Fruit fly (Drosophila melanogaster) whole organism, embryonic: ENCODE data around the gene JIL-1.

Experiments
- Abd-B ChIP-seq: fragments of 200-800 bp; sonication (Bioruptor generic); optimal IDR thresholded peaks from 2 replicates; lab custom pipeline; 2018; ENCODE audit warnings: missing biosample characterization, mild to moderate bottlenecking, missing genetic modification characterization, moderate library complexity
- Ada2b ChIP-seq: fragments of 200-800 bp; sonication (Bioruptor generic); IDR thresholded peaks from 2 replicates; pipeline ENCODE4 v1.3.6; 2022; ENCODE audit warnings: missing biosample characterization, missing genetic modification characterization
- C15 ChIP-seq: fragments of 200-800 bp; sonication (Bioruptor generic); IDR thresholded peaks from 3 replicates; pipeline ENCODE4 v1.3.6; 2022; ENCODE audit warnings: missing biosample characterization, missing genetic modification characterization
- CG11504 ChIP-seq: fragments of 200-800 bp; sonication (Bioruptor generic); optimal IDR thresholded peaks from 3 replicates; lab custom pipeline; 2019; ENCODE audit warnings: missing biosample characterization, mild to moderate bottlenecking, missing genetic modification characterization, moderate library complexity
- CG11695 ChIP-seq: fragments of 200-800 bp; sonication (Bioruptor generic); IDR thresholded peaks from 3 replicates; pipeline ENCODE4 v1.3.6; 2022; ENCODE audit warnings: missing biosample characterization, missing genetic modification characterization
- CG12236 ChIP-seq: fragments of 200-800 bp; sonication (Bioruptor generic); optimal IDR thresholded peaks from 2 replicates; lab custom pipeline; 2016; ENCODE audit warnings: missing biosample characterization, missing genetic modification characterization
- CG13123 ChIP-seq: fragments of 200-800 bp; sonication (Bioruptor generic); optimal IDR thresholded peaks from 2 replicates; lab custom pipeline; 2016; ENCODE audit warnings: missing biosample characterization, missing genetic modification characterization
- CG15269 ChIP-seq: fragments of 200-800 bp; sonication (Bioruptor generic); optimal IDR thresholded peaks from 2 replicates; lab custom pipeline; 2018; ENCODE audit warnings: missing biosample characterization, mild to moderate bottlenecking, missing genetic modification characterization, moderate library complexity
- CG1603 ChIP-seq: fragments of 200-800 bp; sonication (Bioruptor generic); optimal IDR thresholded peaks from 2 replicates; lab custom pipeline; 2019; ENCODE audit warnings: missing biosample characterization, mild to moderate bottlenecking, missing genetic modification characterization, moderate library complexity
- CG17186 ChIP-seq: fragments of 200-800 bp; sonication (Bioruptor generic); optimal IDR thresholded peaks from 3 replicates; lab custom pipeline; 2017; ENCODE audit warnings: missing biosample characterization, missing genetic modification reagents, missing genetic modification characterization
- CG17802 ChIP-seq: fragments of 200-800 bp; sonication (Bioruptor generic); optimal IDR thresholded peaks from 2 replicates; lab custom pipeline; 2018; ENCODE audit warnings: missing biosample characterization, mild to moderate bottlenecking, missing genetic modification characterization, moderate library complexity
- CG18262 ChIP-seq: fragments of 200-800 bp; optimal IDR thresholded peaks from 3 replicates; lab custom pipeline; 2019; ENCODE audit warnings: missing biosample characterization, mild to moderate bottlenecking, missing genetic modification characterization, moderate library complexity
- CG18764 ChIP-seq: fragments of 200-800 bp; sonication (Bioruptor generic); optimal IDR thresholded peaks from 3 replicates; lab custom pipeline; 2016; ENCODE audit warnings: missing biosample characterization, missing genetic modification characterization
- CG2116 ChIP-seq: fragments of 200-800 bp; sonication (Bioruptor generic); optimal IDR thresholded peaks from 3 replicates; lab custom pipeline; 2018; ENCODE audit warnings: missing biosample characterization, mild to moderate bottlenecking, missing genetic modification characterization
- CG31224 ChIP-seq: fragments of 200-800 bp; sonication (Bioruptor generic); IDR thresholded peaks from 2 replicates; pipeline ENCODE4 v1.3.6; 2022; ENCODE audit warnings: missing biosample characterization, missing genetic modification characterization
- CG32767 ChIP-seq: fragments of 200-800 bp; sonication (Bioruptor generic); IDR thresholded peaks from 2 replicates; pipeline ENCODE4 v1.3.6; 2022; ENCODE audit warnings: missing biosample characterization, missing genetic modification characterization
- CG4424 ChIP-seq: fragments of 200-800 bp; sonication (Bioruptor generic); optimal IDR thresholded peaks from 3 replicates; lab custom pipeline; 2016; ENCODE audit warnings: missing biosample characterization, missing genetic modification characterization
- CG5180 ChIP-seq: fragments of 200-800 bp; sonication (Bioruptor generic); optimal IDR thresholded peaks from 3 replicates; lab custom pipeline; 2017; ENCODE audit warnings: missing biosample characterization, missing genetic modification characterization, mild to moderate bottlenecking, moderate library complexity, missing genetic modification reagents
- CG6254 ChIP-seq: fragments of 200-800 bp; sonication (Bioruptor generic); optimal IDR thresholded peaks from 3 replicates; lab custom pipeline; 2017; ENCODE audit warnings: mild to moderate bottlenecking, missing biosample characterization, missing genetic modification reagents, missing genetic modification characterization
- CG6683 ChIP-seq: fragments of 200-800 bp; sonication (Bioruptor generic); optimal IDR thresholded peaks from 2 replicates; lab custom pipeline; 2017; ENCODE audit warnings: missing biosample characterization, mild to moderate bottlenecking, missing genetic modification characterization, missing genetic modification reagents
- CG7556 ChIP-seq: fragments of 200-800 bp; sonication (Bioruptor generic); optimal IDR thresholded peaks from 2 replicates; lab custom pipeline; 2017; ENCODE audit warnings: missing biosample characterization, mild to moderate bottlenecking, missing genetic modification characterization
- CG7786 ChIP-seq: fragments of 200-800 bp; sonication (Bioruptor generic); optimal IDR thresholded peaks from 2 replicates; lab custom pipeline; 2016; ENCODE audit warnings: missing biosample characterization, missing genetic modification characterization
- CG8924 ChIP-seq: fragments of 200-800 bp; optimal IDR thresholded peaks from 3 replicates; lab custom pipeline; 2019; ENCODE audit warnings: missing biosample characterization, mild to moderate bottlenecking, missing genetic modification characterization, moderate library complexity
- D ChIP-seq, 2 experiments: fragments of 200-800 bp in 1 of 2; fragments of >200 bp in 1 of 2; sonication (Bioruptor generic) in 1 of 2; optimal IDR thresholded peaks; 2 replicates in 1 of 2; 3 replicates in 1 of 2; lab custom pipeline; 2017; ENCODE audit warnings: mild to moderate bottlenecking in 1 of 2, missing biosample characterization in 1 of 2, missing genetic modification characterization in 1 of 2, missing genetic modification reagents in 1 of 2
- HHEX ChIP-seq: fragments of 200-800 bp; sonication (Bioruptor generic); optimal IDR thresholded peaks from 3 replicates; lab custom pipeline; 2017; ENCODE audit warnings: missing biosample characterization, mild to moderate bottlenecking, missing genetic modification characterization, missing genetic modification reagents
- NC2α ChIP-seq: fragments of 200-800 bp; sonication (Bioruptor generic); optimal IDR thresholded peaks from 2 replicates; lab custom pipeline; 2016; ENCODE audit warnings: missing biosample characterization, missing genetic modification characterization
- Rfx ChIP-seq: fragments of 200-800 bp; sonication (Bioruptor generic); IDR thresholded peaks from 2 replicates; pipeline ENCODE4 v1.3.6; 2022; ENCODE audit warnings: missing biosample characterization, missing genetic modification characterization
- Scr ChIP-seq: fragments of 200-800 bp; sonication (Bioruptor generic); IDR thresholded peaks from 2 replicates; pipeline ENCODE4 v1.3.6; 2022; ENCODE audit warnings: missing biosample characterization, missing genetic modification characterization; ENCODE audit not compliant: partially characterized antibody
- Sox100B ChIP-seq: fragments of 200-800 bp; sonication (Bioruptor generic); optimal IDR thresholded peaks from 3 replicates; lab custom pipeline; 2018; ENCODE audit warnings: missing biosample characterization, mild to moderate bottlenecking, missing genetic modification characterization
- Sox102F ChIP-seq: fragments of 200-800 bp; sonication (Bioruptor generic); optimal IDR thresholded peaks from 2 replicates; lab custom pipeline; 2018; ENCODE audit warnings: missing biosample characterization, mild to moderate bottlenecking, missing genetic modification characterization, moderate library complexity
- YL-1 ChIP-seq: fragments of 200-800 bp; sonication (Bioruptor generic); optimal IDR thresholded peaks from 3 replicates; lab custom pipeline; 2017; ENCODE audit warnings: missing biosample characterization, mild to moderate bottlenecking, missing genetic modification characterization
- aop ChIP-seq: fragments of 200-800 bp; sonication (Bioruptor generic); IDR thresholded peaks from 2 replicates; pipeline ENCODE4 v1.3.6; 2022; ENCODE audit warnings: missing biosample characterization, missing genetic modification characterization
- ci ChIP-seq: fragments of 200-800 bp; sonication (Bioruptor generic); IDR thresholded peaks from 3 replicates; pipeline ENCODE4 v1.3.6; 2022; ENCODE audit warnings: missing biosample characterization, missing genetic modification characterization
- crp ChIP-seq, 2 experiments: fragments of 200-800 bp; sonication (Bioruptor generic); optimal IDR thresholded peaks; 2 replicates in 1 of 2; 3 replicates in 1 of 2; lab custom pipeline; 2017; ENCODE audit warnings: missing biosample characterization in 2 of 2, missing genetic modification characterization in 2 of 2, mild to moderate bottlenecking in 1 of 2, moderate library complexity in 1 of 2
- en ChIP-seq: fragments of 200-800 bp; sonication (Bioruptor generic); optimal IDR thresholded peaks from 2 replicates; lab custom pipeline; 2016; ENCODE audit warnings: missing biosample characterization, missing genetic modification characterization
- fd96Cb ChIP-seq: fragments of 200-800 bp; sonication (Bioruptor generic); optimal IDR thresholded peaks from 2 replicates; lab custom pipeline; 2018; ENCODE audit warnings: missing biosample characterization, mild to moderate bottlenecking, missing genetic modification characterization, moderate library complexity
- grau ChIP-seq: fragments of 200-800 bp; optimal IDR thresholded peaks from 3 replicates; lab custom pipeline; 2019; ENCODE audit warnings: missing biosample characterization, mild to moderate bottlenecking, missing genetic modification characterization, moderate library complexity
- jing ChIP-seq: fragments of 200-800 bp; sonication (Bioruptor generic); optimal IDR thresholded peaks from 2 replicates; lab custom pipeline; 2018; ENCODE audit warnings: missing biosample characterization, mild to moderate bottlenecking, missing genetic modification characterization
- nerfin-2 ChIP-seq: fragments of 200-800 bp; sonication (Bioruptor generic); IDR thresholded peaks from 2 replicates; pipeline ENCODE4 v1.3.6; 2022; ENCODE audit warnings: missing biosample characterization, missing genetic modification characterization; ENCODE audit not compliant: partially characterized antibody
- peb ChIP-seq: fragments of 200-800 bp; sonication (Bioruptor generic); IDR thresholded peaks from 2 replicates; pipeline ENCODE4 v1.3.6; 2022; ENCODE audit warnings: missing biosample characterization, missing genetic modification characterization
- sisA ChIP-seq: fragments of 200-800 bp; sonication (Bioruptor generic); IDR thresholded peaks from 2 replicates; pipeline ENCODE4 v1.3.6; 2022; ENCODE audit warnings: missing biosample characterization, missing genetic modification characterization
- sqz ChIP-seq: fragments of 200-800 bp; sonication (Bioruptor generic); optimal IDR thresholded peaks from 3 replicates; lab custom pipeline; 2018; ENCODE audit warnings: missing biosample characterization, mild to moderate bottlenecking, missing genetic modification characterization
- sug ChIP-seq: fragments of 200-800 bp; optimal IDR thresholded peaks from 2 replicates; lab custom pipeline; 2019; ENCODE audit warnings: missing biosample characterization, mild to moderate bottlenecking, missing genetic modification characterization, moderate library complexity
- toy ChIP-seq: fragments of 200-800 bp; sonication (Bioruptor generic); IDR thresholded peaks from 2 replicates; pipeline ENCODE4 v1.3.6; 2022; ENCODE audit warnings: missing biosample characterization, missing genetic modification characterization
- trem ChIP-seq: fragments of 200-800 bp; optimal IDR thresholded peaks from 3 replicates; lab custom pipeline; 2019; ENCODE audit warnings: missing biosample characterization, mild to moderate bottlenecking, missing genetic modification characterization, moderate library complexity
- ttk ChIP-seq: fragments of 200-800 bp; sonication (Bioruptor generic); IDR thresholded peaks from 2 replicates; pipeline ENCODE4 v2.1.2; 2022; ENCODE audit warnings: missing biosample characterization, missing genetic modification characterization
- twi ChIP-seq: fragments of 200-800 bp; optimal IDR thresholded peaks from 2 replicates; lab custom pipeline; 2019; ENCODE audit warnings: missing biosample characterization, mild to moderate bottlenecking, missing genetic modification characterization, moderate library complexity
- unc-4 ChIP-seq: fragments of 200-800 bp; sonication (Bioruptor generic); IDR thresholded peaks from 2 replicates; pipeline ENCODE4 v1.3.6; 2022; ENCODE audit warnings: missing biosample characterization, missing genetic modification characterization; ENCODE audit not compliant: partially characterized antibody
- vnd ChIP-seq: fragments of 200-800 bp; sonication (Bioruptor generic); IDR thresholded peaks from 3 replicates; pipeline ENCODE4 v1.3.6; 2022; ENCODE audit warnings: missing biosample characterization, missing genetic modification characterization; ENCODE audit not compliant: partially characterized antibody

JIL-1 gene

dm6 chr3L:11093046-11093520 is at the start of gene JIL-1 (continued):
- TF ChIP-seq CG1603, result peak; percentile 35
- no peak for TF ChIP-seq jing (GFP tag; lab: Kevin White, UChicago)
- peak; percentile 13 for TF ChIP-seq sqz (GFP tag; lab: Kevin White, UChicago)
- TF ChIP-seq CG11695 (GFP tag; lab: Robert Waterston, UW), result 0 out of 3 replicates have a peak, but pooled peaks have one; percentile 30
- no peak for TF ChIP-seq CG12236 (GFP tag; lab: Kevin White, UChicago)
- TF ChIP-seq HHEX (GFP tag; lab: Kevin White, UChicago), result peak; percentile 20
- peak; percentile 26 for TF ChIP-seq Abd-B
- TF ChIP-seq en (GFP tag; lab: Kevin White, UChicago), result no peak
- peak; percentile 67 for TF ChIP-seq sug (tag; lab: Kevin White, UChicago)
- peak; percentile 27 for TF ChIP-seq CG7556
- TF ChIP-seq CG7786 (GFP tag; lab: Kevin White, UChicago), result peak; percentile 37
- TF ChIP-seq D (optimal IDR thresholded peaks at IDR 0.05; lab: Kevin White, UChicago), result no peak
- TF ChIP-seq D (GFP tag; optimal IDR thresholded peaks at IDR 0.05; lab: Kevin White, UChicago), result peak; percentile 1
- peak; percentile 65 for TF ChIP-seq CG31224 (GFP tag; lab: Robert Waterston, UW)
- TF ChIP-seq sisA, result peak; percentile 79
- TF ChIP-seq Sox100B (GFP tag; lab: Kevin White, UChicago), result peak; percentile 29
- TF ChIP-seq CG18262 (tag; lab: Kevin White, UChicago), result peak; percentile 43
- peak; percentile 94 for TF ChIP-seq Rfx (GFP tag; lab: Robert Waterston, UW)
- TF ChIP-seq Scr (GFP tag; lab: Robert Waterston, UW), result peak; percentile 88
- TF ChIP-seq CG8924 (tag; lab: Kevin White, UChicago), result peak; percentile 12
- TF ChIP-seq ttk (GFP tag; lab: Robert Waterston, UW), result peak; percentile 37; the same call in 1 of the 2 replicates
- peak; percentile 61 for TF ChIP-seq CG11504
- peak; percentile 39 for TF ChIP-seq CG13123 (GFP tag; lab: Kevin White, UChicago)
- TF ChIP-seq CG17186 (GFP tag; lab: Kevin White, UChicago), result no peak
- TF ChIP-seq CG6683 (GFP tag; lab: Kevin White, UChicago), result no peak
- peak; percentile 42 for TF ChIP-seq Sox102F (GFP tag; lab: Kevin White, UChicago)
- TF ChIP-seq CG5180 (GFP tag; lab: Kevin White, UChicago), result no peak
- no peak for TF ChIP-seq twi (tag; lab: Kevin White, UChicago)
- TF ChIP-seq crp (GFP tag; optimal IDR thresholded peaks at IDR 0.05; lab: Kevin White, UChicago), result peak in 1 of 2 experiments; percentile 64
- TF ChIP-seq ci (GFP tag; lab: Robert Waterston, UW), result peak; percentile 78
- TF ChIP-seq CG18764, result peak; percentile 30
- TF ChIP-seq unc-4 (GFP tag; lab: Robert Waterston, UW), result peak; percentile 87
- peak; percentile 33 for TF ChIP-seq peb (GFP tag; lab: Robert Waterston, UW)
- no peak for TF ChIP-seq NC2α (GFP tag; lab: Kevin White, UChicago)
- TF ChIP-seq CG17802, result peak; percentile 36
- peak; percentile 40 for TF ChIP-seq fd96Cb (tag; lab: Kevin White, UChicago)
- peak; percentile 66 for TF ChIP-seq Ada2b (GFP tag; lab: Robert Waterston, UW)
- TF ChIP-seq aop, result 0 out of 2 replicates have a peak, but pooled peaks have one; percentile 39
- peak; percentile 80 for TF ChIP-seq nerfin-2
- 0 out of 2 replicates have a peak, but pooled peaks have one; percentile 29 for TF ChIP-seq CG32767
- peak; percentile 57 for TF ChIP-seq CG15269 (tag; lab: Kevin White, UChicago)
- TF ChIP-seq grau (tag; lab: Kevin White, UChicago), result peak; percentile 66
- TF ChIP-seq CG2116 (GFP tag; lab: Kevin White, UChicago), result peak; percentile 58
- no peak for TF ChIP-seq YL-1 (GFP tag; lab: Kevin White, UChicago)
- peak; percentile 71; the same call in 2 of the 3 replicates for TF ChIP-seq C15 (GFP tag; lab: Robert Waterston, UW)
- peak; percentile 43; the same call in 1 of the 2 replicates for TF ChIP-seq toy (GFP tag; lab: Robert Waterston, UW)
- TF ChIP-seq CG4424 (GFP tag; lab: Kevin White, UChicago), result peak; percentile 44
- TF ChIP-seq vnd (GFP tag; lab: Robert Waterston, UW), result peak; percentile 77
- no peak for TF ChIP-seq CG6254
- peak; percentile 8 for TF ChIP-seq trem (tag; lab: Kevin White, UChicago)
